Worm (Caenorhabditis elegans): ENCODE measurements around the gene C39B10.1.

Gene C39B10.1

DNA sequence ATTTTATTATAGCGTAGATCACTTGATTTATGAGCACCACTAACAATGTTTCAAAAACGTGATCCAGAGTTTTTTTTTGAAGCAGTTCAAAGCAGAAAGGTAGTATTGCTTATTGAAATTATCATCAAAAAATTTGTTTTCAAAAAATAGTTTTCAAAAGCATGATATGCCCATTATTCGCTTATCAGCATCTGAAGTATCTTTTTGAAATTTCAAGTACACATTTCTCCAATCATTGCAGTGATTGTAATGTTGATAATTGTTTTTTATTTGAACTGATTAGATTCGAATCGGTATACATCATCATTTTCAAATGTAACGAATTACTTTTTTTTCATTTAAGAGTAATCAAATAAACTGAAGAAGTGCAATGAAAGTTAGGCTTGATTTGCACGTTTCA is 22.7 kb downstream of the C39B10.1 start:
- no peak for TF ChIP-seq snpc-4 (tag; optimal IDR thresholded peaks at IDR 0.05)
- no peak for TF ChIP-seq nhr-76 (tag; optimal IDR thresholded peaks at IDR 0.05)
- TF ChIP-seq unc-39 (tag; optimal IDR thresholded peaks at IDR 0.05) = no peak
- no peak for TF ChIP-seq pha-4 (tag; optimal IDR thresholded peaks at IDR 0.05)
- TF ChIP-seq ham-2 (GFP tag; optimal IDR thresholded peaks at IDR 0.05) = no peak
- no peak for TF ChIP-seq mls-2 (tag; optimal IDR thresholded peaks at IDR 0.05)
- TF ChIP-seq nhr-2 (tag; optimal IDR thresholded peaks at IDR 0.05) = no peak
- no peak for TF ChIP-seq tbx-8 (GFP tag; optimal IDR thresholded peaks at IDR 0.05)
- no peak for TF ChIP-seq ces-1 (GFP tag; optimal IDR thresholded peaks at IDR 0.05)

DNA sequence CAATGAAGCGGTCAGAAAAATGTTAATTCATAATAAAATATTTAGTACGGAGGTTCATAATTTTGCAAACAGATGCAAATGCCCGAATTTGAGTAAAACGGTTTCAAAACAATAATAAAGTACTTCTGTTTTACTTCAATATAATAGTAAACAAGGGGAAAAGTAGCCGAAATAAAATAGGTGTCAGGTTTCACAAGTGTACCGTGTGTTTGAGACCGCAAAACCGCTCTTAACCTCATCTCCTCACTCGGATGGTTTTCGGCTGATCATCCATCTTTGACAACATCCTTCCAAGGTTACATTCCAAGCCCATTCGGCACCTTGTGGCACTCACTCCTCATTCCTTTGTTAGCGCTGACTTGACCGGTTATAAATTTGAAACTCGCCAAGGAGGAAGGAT is 26.0 kb downstream of the C39B10.1 start:
- TF ChIP-seq bed-3 (GFP tag; optimal IDR thresholded peaks at IDR 0.05) (no peak), nhr-2 (tag; optimal IDR thresholded peaks at IDR 0.05) (no peak), blmp-1 (tag; optimal IDR thresholded peaks at IDR 0.05) (no peak), nhr-76 (tag; optimal IDR thresholded peaks at IDR 0.05) (no peak), lin-13 (tag; optimal IDR thresholded peaks at IDR 0.05) (no peak), sptf-1 (tag; optimal IDR thresholded peaks at IDR 0.05) (no peak), lsy-2 (tag; optimal IDR thresholded peaks at IDR 0.05) (no peak), unc-120 (tag; optimal IDR thresholded peaks at IDR 0.05; ENCODE audit: poor library complexity, severe bottlenecking) (no peak), lin-32 (GFP tag; optimal IDR thresholded peaks at IDR 0.05) (no peak), elt-1 (tag; optimal IDR thresholded peaks at IDR 0.05; ENCODE audit: borderline replicate concordance, insufficient read depth) (no peak), elt-3 (tag; optimal IDR thresholded peaks at IDR 0.05) (no peak), ceh-43 (GFP tag; optimal IDR thresholded peaks at IDR 0.05) (no peak), drap-1 (GFP tag; optimal IDR thresholded peaks at IDR 0.05) (no peak), ces-1 (GFP tag; optimal IDR thresholded peaks at IDR 0.05) (no peak)

DNA sequence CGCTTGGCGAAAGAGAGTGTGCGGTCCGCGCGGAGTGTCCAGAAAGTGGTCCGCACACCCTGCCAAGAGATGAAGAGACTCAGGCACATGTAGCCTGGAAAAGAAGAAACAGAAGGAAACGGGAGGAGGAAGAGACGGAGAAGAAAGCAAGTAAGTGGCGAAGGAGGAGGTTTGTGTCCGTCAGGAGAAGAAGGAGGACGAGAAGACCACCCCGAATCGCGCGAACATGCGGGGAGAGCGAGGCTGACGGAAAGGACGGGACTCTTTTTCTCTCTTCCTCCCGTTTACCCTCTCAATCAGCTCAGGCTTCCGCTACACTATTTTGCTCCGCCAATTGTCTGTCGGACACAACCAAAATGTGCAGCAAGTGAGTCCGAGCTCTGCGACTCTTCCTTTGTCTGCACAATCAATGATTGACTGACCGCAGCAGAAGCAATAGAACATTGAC is 27.9 kb downstream of the C39B10.1 start:
- TF ChIP-seq nhr-12 (tag; optimal IDR thresholded peaks at IDR 0.05) (no peak), ces-1 (GFP tag; optimal IDR thresholded peaks at IDR 0.05) (peak; percentile 74), sptf-1 (tag; optimal IDR thresholded peaks at IDR 0.05) (peak; percentile 75), unc-39 (tag; optimal IDR thresholded peaks at IDR 0.05) (no peak), drap-1 (GFP tag; optimal IDR thresholded peaks at IDR 0.05) (no peak), ztf-11 (tag; optimal IDR thresholded peaks at IDR 0.05) (peak; percentile 85), pha-4 (tag; optimal IDR thresholded peaks at IDR 0.05) (peak; percentile 84), hlh-1 (tag; optimal IDR thresholded peaks at IDR 0.05) (peak; percentile 69), mep-1 (tag; optimal IDR thresholded peaks at IDR 0.05) (peak; percentile 59), unc-62 (GFP tag; optimal IDR thresholded peaks at IDR 0.05) (peak; percentile 83), M03D4.4 (tag; optimal IDR thresholded peaks at IDR 0.05) (peak; percentile 71), unc-120 (tag; optimal IDR thresholded peaks at IDR 0.05; ENCODE audit: poor library complexity, severe bottlenecking) (peak; percentile 95), tbx-8 (GFP tag; optimal IDR thresholded peaks at IDR 0.05) (peak; percentile 34), ceh-43 (GFP tag; optimal IDR thresholded peaks at IDR 0.05) (peak; percentile 3), nhr-237 (tag; optimal IDR thresholded peaks at IDR 0.05) (no peak), ham-2 (GFP tag; optimal IDR thresholded peaks at IDR 0.05) (peak; percentile 87), nhr-28 (tag; optimal IDR thresholded peaks at IDR 0.05) (no peak), mab-5 (tag; optimal IDR thresholded peaks at IDR 0.05) (no peak), cnd-1 (tag; optimal IDR thresholded peaks at IDR 0.05) (peak; percentile 38), lin-32 (GFP tag; optimal IDR thresholded peaks at IDR 0.05) (no peak), ceh-39 (tag; optimal IDR thresholded peaks at IDR 0.05) (no peak), mls-2 (tag; optimal IDR thresholded peaks at IDR 0.05) (peak; percentile 73), lin-13 (tag; optimal IDR thresholded peaks at IDR 0.05) (peak; percentile 39), lsy-2 (tag; optimal IDR thresholded peaks at IDR 0.05) (peak; percentile 31)

DNA sequence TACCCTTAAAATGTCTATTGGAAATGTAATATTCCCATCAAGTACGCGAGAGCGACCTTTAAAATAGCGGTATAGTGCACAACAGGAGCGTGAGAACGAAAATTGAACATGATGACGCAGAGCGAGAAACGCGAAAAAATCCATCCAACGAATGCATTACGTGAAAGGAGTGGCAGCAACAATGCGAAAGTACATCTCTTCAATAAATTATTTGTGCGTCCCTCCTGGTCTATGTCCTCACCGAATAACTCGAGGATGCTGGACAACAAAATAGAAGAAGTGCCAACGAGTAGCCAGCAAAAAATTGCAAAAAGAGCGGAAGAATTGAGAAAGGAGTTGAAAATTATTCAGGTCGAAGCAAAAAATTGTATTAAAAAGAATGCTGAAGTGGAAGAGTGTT is 29.6 kb downstream of the C39B10.1 start:
- TF ChIP-seq unc-120 (tag; optimal IDR thresholded peaks at IDR 0.05; ENCODE audit: poor library complexity, severe bottlenecking) (no peak), nhr-76 (tag; optimal IDR thresholded peaks at IDR 0.05) (no peak), ceh-83 (GFP tag; optimal IDR thresholded peaks at IDR 0.05) (no peak), nhr-2 (tag; optimal IDR thresholded peaks at IDR 0.05) (no peak), nhr-12 (tag; optimal IDR thresholded peaks at IDR 0.05) (no peak), sptf-1 (tag; optimal IDR thresholded peaks at IDR 0.05) (no peak), blmp-1 (tag; optimal IDR thresholded peaks at IDR 0.05) (no peak), cnd-1 (tag; optimal IDR thresholded peaks at IDR 0.05) (no peak), tbx-8 (GFP tag; optimal IDR thresholded peaks at IDR 0.05) (no peak), unc-39 (tag; optimal IDR thresholded peaks at IDR 0.05) (no peak), M03D4.4 (tag; optimal IDR thresholded peaks at IDR 0.05) (no peak), mls-2 (tag; optimal IDR thresholded peaks at IDR 0.05) (no peak)

Data from whole organism, mixed stage, embryonic.